Fruit fly (Drosophila melanogaster): ENCODE measurements around the gene CG11085.

- TF ChIP-seq CG4496 (GFP tag; IDR thresholded peaks at IDR 0.05) (peak; percentile 44; the same call in 1 of the 3 replicates), CG17806 (tag; optimal IDR thresholded peaks at IDR 0.05) (peak; percentile 69), CG14655 (GFP tag; optimal IDR thresholded peaks at IDR 0.05) (peak; percentile 82), CG8159 (tag; optimal IDR thresholded peaks at IDR 0.05) (peak; percentile 82), CG9948 (tag; optimal IDR thresholded peaks at IDR 0.05) (peak; percentile 74), Snoo (tag; optimal IDR thresholded peaks at IDR 0.05) (peak; percentile 75), gl (tag; optimal IDR thresholded peaks at IDR 0.05) (peak; percentile 6)
Measured at dm6 chrX:12629564-12629963, 13.4 kb downstream of the CG11085 start, which contains the start of the genes Aven and CG2540.

All from whole organism, pupa.